Worm (Caenorhabditis elegans) whole organism, L4 larva: ENCODE data around the gene lin-12.

Experiments used
- ZK546.5 ChIP-seq, 2 experiments: sonication (generic microtip); optimal IDR thresholded peaks; 2 replicates each; lab custom pipeline; 2017; ENCODE audit warnings: missing biosample characterization in 2 of 2, missing genetic modification characterization in 2 of 2
- ces-1 ChIP-seq: fragments of 150-350 bp; sonication (generic microtip); optimal IDR thresholded peaks from 4 replicates; lab custom pipeline; 2014; ENCODE audit warnings: missing biosample characterization, missing genetic modification reagents, missing genetic modification characterization
- lsy-2 ChIP-seq, 2 experiments: fragments of 150-350 bp in 1 of 2; sonication (generic microtip) in 1 of 2; optimal IDR thresholded peaks; 2 replicates each; lab custom pipeline; 2014 to 2017; ENCODE audit warnings: missing biosample characterization in 2 of 2, missing genetic modification characterization in 2 of 2

DNA sequence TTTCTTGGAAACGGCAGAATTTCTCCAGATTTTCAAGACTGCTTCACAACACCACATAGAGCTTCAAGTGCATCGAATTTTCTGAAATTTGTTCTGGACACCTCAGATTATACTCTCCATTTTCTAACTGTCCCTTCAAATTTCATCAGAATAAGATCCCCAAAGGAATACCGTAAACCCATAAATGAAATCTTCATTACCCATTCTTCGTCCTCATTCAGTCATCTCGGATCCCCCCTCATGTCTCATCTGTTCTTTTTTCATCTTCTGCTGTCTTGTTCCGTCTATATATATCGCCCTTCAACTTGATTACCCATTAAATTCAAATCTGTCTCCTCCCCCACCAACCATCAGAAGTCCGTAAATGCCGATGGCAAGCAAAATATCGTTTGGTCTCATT is 42.8 kb upstream of the lin-12 start:
- no peak for TF ChIP-seq ZK546.5 (tag; optimal IDR thresholded peaks at IDR 0.05; lab: Kevin White, UChicago)
- TF ChIP-seq lsy-2 (tag; optimal IDR thresholded peaks at IDR 0.05; lab: Kevin White, UChicago) = no peak
- no peak for TF ChIP-seq ces-1
